Fruit fly (Drosophila melanogaster): ENCODE data around the gene CatB.

DNA sequence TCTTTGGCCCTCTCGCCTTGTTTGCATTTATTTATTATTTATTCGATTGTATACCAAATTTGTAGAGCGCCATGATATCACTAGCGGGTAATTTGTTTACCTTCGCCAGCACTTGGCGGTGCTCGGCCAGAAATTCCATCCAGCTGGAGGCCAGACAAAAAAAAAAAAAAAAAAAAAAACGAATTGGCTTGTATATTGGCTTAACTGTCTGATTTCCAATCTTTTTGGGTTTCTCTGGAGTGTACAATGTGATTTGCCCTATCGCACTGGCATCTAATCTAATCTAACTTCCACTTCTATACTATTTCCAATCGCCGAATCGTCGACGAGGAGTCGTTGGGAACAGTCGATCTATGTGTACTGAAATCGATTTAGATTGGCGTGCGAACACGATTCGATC lies 14.4 kb downstream of the CatB start:
- TF ChIP-seq psq (optimal IDR thresholded peaks at IDR 0.05) (no peak), usp (GFP tag; optimal IDR thresholded peaks at IDR 0.05) (no peak), CG8478 (optimal IDR thresholded peaks at IDR 0.05) (no peak), EcR (GFP tag; optimal IDR thresholded peaks at IDR 0.05) (no peak), Dll (optimal IDR thresholded peaks at IDR 0.05) (no peak), pan (optimal IDR thresholded peaks at IDR 0.05) (no peak)
